Fruit fly (Drosophila melanogaster) whole organism, embryonic: ENCODE measurements around the gene AP-1-2beta.
A peak's percentile ranks its signal among the peaks of the same experiment; 100 is the strongest.

ENCODE experiments used
- Atf6 ChIP-seq: fragments of 200-800 bp; sonication (Bioruptor generic); IDR thresholded peaks from 2 replicates; pipeline ENCODE4 v1.3.6; 2022; ENCODE audit warnings: missing biosample characterization, missing genetic modification characterization
- Awh ChIP-seq: fragments of 200-800 bp; sonication (Bioruptor generic); IDR thresholded peaks from 2 replicates; pipeline ENCODE4, ENCODE4 v1.3.6; 2022; ENCODE audit warnings: missing biosample characterization, missing genetic modification characterization
- Bdp1 ChIP-seq: fragments of 200-800 bp; sonication (Bioruptor generic); optimal IDR thresholded peaks from 3 replicates; lab custom pipeline; 2016; ENCODE audit warnings: missing biosample characterization, missing genetic modification characterization
- CG10147 ChIP-seq: fragments of 200-800 bp; sonication (Bioruptor generic); optimal IDR thresholded peaks from 2 replicates; lab custom pipeline; 2019; ENCODE audit warnings: missing biosample characterization, mild to moderate bottlenecking, missing genetic modification characterization, moderate library complexity
- CG10462 ChIP-seq: fragments of 200-800 bp; sonication (Bioruptor generic); optimal IDR thresholded peaks from 2 replicates; lab custom pipeline; 2016; ENCODE audit warnings: missing biosample characterization, missing genetic modification characterization
- CG10959 ChIP-seq: fragments of 200-800 bp; sonication (Bioruptor generic); IDR thresholded peaks from 2 replicates; pipeline ENCODE4 v1.3.6; 2022; ENCODE audit warnings: missing biosample characterization, missing genetic modification characterization
- CG12299 ChIP-seq: fragments of 200-800 bp; sonication (Bioruptor generic); optimal IDR thresholded peaks from 2 replicates; lab custom pipeline; 2018; ENCODE audit warnings: missing biosample characterization, mild to moderate bottlenecking, missing genetic modification characterization
- CG13287 ChIP-seq: fragments of 200-800 bp; sonication (Bioruptor generic); IDR thresholded peaks from 2 replicates; pipeline ENCODE4 v1.3.6; 2022; ENCODE audit warnings: missing biosample characterization, missing genetic modification characterization; ENCODE audit not compliant: partially characterized antibody
- CG15696 ChIP-seq: fragments of 200-800 bp; sonication (Bioruptor generic); optimal IDR thresholded peaks from 2 replicates; lab custom pipeline; 2019; ENCODE audit warnings: missing biosample characterization, mild to moderate bottlenecking, missing genetic modification characterization, moderate library complexity
- CG16779 ChIP-seq: fragments of 200-800 bp; sonication (Bioruptor generic); IDR thresholded peaks from 2 replicates; pipeline ENCODE4 v1.3.6; 2022; ENCODE audit warnings: missing biosample characterization, missing genetic modification characterization
- CG16863 ChIP-seq: fragments of 200-800 bp; sonication (Bioruptor generic); optimal IDR thresholded peaks from 3 replicates; lab custom pipeline; 2016; ENCODE audit warnings: missing biosample characterization, missing genetic modification characterization
- CG17186 ChIP-seq: fragments of 200-800 bp; sonication (Bioruptor generic); optimal IDR thresholded peaks from 3 replicates; lab custom pipeline; 2017; ENCODE audit warnings: missing biosample characterization, missing genetic modification reagents, missing genetic modification characterization
- CG18262 ChIP-seq: fragments of 200-800 bp; optimal IDR thresholded peaks from 3 replicates; lab custom pipeline; 2019; ENCODE audit warnings: missing biosample characterization, mild to moderate bottlenecking, missing genetic modification characterization, moderate library complexity
- CG2116 ChIP-seq: fragments of 200-800 bp; sonication (Bioruptor generic); optimal IDR thresholded peaks from 3 replicates; lab custom pipeline; 2018; ENCODE audit warnings: missing biosample characterization, mild to moderate bottlenecking, missing genetic modification characterization
- CG31224 ChIP-seq: fragments of 200-800 bp; sonication (Bioruptor generic); IDR thresholded peaks from 2 replicates; pipeline ENCODE4 v1.3.6; 2022; ENCODE audit warnings: missing biosample characterization, missing genetic modification characterization
- CG31441 ChIP-seq: fragments of 200-800 bp; sonication (Bioruptor generic); IDR thresholded peaks from 2 replicates; pipeline ENCODE4 v1.3.6; 2022; ENCODE audit warnings: missing biosample characterization, missing genetic modification characterization
- CG32772 ChIP-seq: fragments of 200-800 bp; sonication (Bioruptor generic); IDR thresholded peaks from 2 replicates; pipeline ENCODE4 v1.3.6; 2022; ENCODE audit warnings: missing biosample characterization, missing genetic modification characterization
- CG3407 ChIP-seq: fragments of 200-800 bp; sonication (Bioruptor generic); optimal IDR thresholded peaks from 2 replicates; lab custom pipeline; 2018; ENCODE audit warnings: missing biosample characterization, mild to moderate bottlenecking, missing genetic modification characterization
- CG4424 ChIP-seq: fragments of 200-800 bp; sonication (Bioruptor generic); optimal IDR thresholded peaks from 3 replicates; lab custom pipeline; 2016; ENCODE audit warnings: missing biosample characterization, missing genetic modification characterization
- CG5180 ChIP-seq: fragments of 200-800 bp; sonication (Bioruptor generic); optimal IDR thresholded peaks from 3 replicates; lab custom pipeline; 2017; ENCODE audit warnings: missing biosample characterization, missing genetic modification characterization, mild to moderate bottlenecking, moderate library complexity, missing genetic modification reagents
- CG6683 ChIP-seq: fragments of 200-800 bp; sonication (Bioruptor generic); optimal IDR thresholded peaks from 2 replicates; lab custom pipeline; 2017; ENCODE audit warnings: missing biosample characterization, mild to moderate bottlenecking, missing genetic modification characterization, missing genetic modification reagents
- CG7357 ChIP-seq: fragments of 200-800 bp; sonication (Bioruptor generic); IDR thresholded peaks from 3 replicates; pipeline ENCODE4 v1.3.6; 2022; ENCODE audit warnings: missing biosample characterization, missing genetic modification characterization
- CG7786 ChIP-seq: fragments of 200-800 bp; sonication (Bioruptor generic); optimal IDR thresholded peaks from 2 replicates; lab custom pipeline; 2016; ENCODE audit warnings: missing biosample characterization, missing genetic modification characterization
- CG8359 ChIP-seq: fragments of 200-800 bp; sonication (Bioruptor generic); optimal IDR thresholded peaks from 2 replicates; lab custom pipeline; 2017; ENCODE audit warnings: missing biosample characterization, mild to moderate bottlenecking, missing genetic modification characterization, borderline replicate concordance
- CG9727 ChIP-seq: fragments of 200-800 bp; sonication (Bioruptor generic); optimal IDR thresholded peaks from 3 replicates; lab custom pipeline; 2017; ENCODE audit warnings: missing biosample characterization, mild to moderate bottlenecking, missing genetic modification characterization
- CTCF ChIP-seq: fragments of 200-800 bp; sonication (Bioruptor generic); optimal IDR thresholded peaks from 2 replicates; lab custom pipeline; 2017; ENCODE audit warnings: missing biosample characterization, mild to moderate bottlenecking, missing genetic modification characterization, moderate library complexity
- Drgx ChIP-seq: fragments of 200-800 bp; sonication (Bioruptor generic); IDR thresholded peaks from 2 replicates; pipeline ENCODE4 v1.3.6; 2022; ENCODE audit warnings: missing biosample characterization, missing genetic modification characterization
- ERR ChIP-seq: fragments of 200-800 bp; sonication (Bioruptor generic); optimal IDR thresholded peaks from 2 replicates; lab custom pipeline; 2016; ENCODE audit warnings: missing biosample characterization, missing genetic modification characterization
- Hr78 ChIP-seq, 2 experiments: fragments of 200-800 bp in 1 of 2; fragments of >200 bp in 1 of 2; sonication (Bioruptor generic) in 1 of 2; optimal IDR thresholded peaks; 2 replicates each; lab custom pipeline; 2017 to 2019; ENCODE audit warnings: missing biosample characterization in 2 of 2, missing genetic modification characterization in 2 of 2, mild to moderate bottlenecking in 1 of 2, moderate library complexity in 1 of 2
- Nf-YC ChIP-seq: fragments of 200-800 bp; optimal IDR thresholded peaks from 3 replicates; lab custom pipeline; 2019; ENCODE audit warnings: missing biosample characterization, mild to moderate bottlenecking, missing genetic modification characterization, moderate library complexity
- Poxn ChIP-seq: fragments of 200-800 bp; sonication (Bioruptor generic); IDR thresholded peaks from 2 replicates; pipeline ENCODE4 v1.3.6; 2022; ENCODE audit warnings: missing biosample characterization, missing genetic modification characterization
- Ssrp ChIP-seq: fragments of 200-800 bp; sonication (Bioruptor generic); optimal IDR thresholded peaks from 2 replicates; lab custom pipeline; 2018; ENCODE audit warnings: missing biosample characterization, mild to moderate bottlenecking, missing genetic modification characterization, moderate library complexity
- Usf ChIP-seq: fragments of 200-800 bp; sonication (Bioruptor generic); optimal IDR thresholded peaks from 2 replicates; lab custom pipeline; 2017; ENCODE audit warnings: missing genotype, missing biosample characterization, missing genetic modification characterization
- ara ChIP-seq: fragments of 200-800 bp; sonication (Bioruptor generic); IDR thresholded peaks from 2 replicates; pipeline ENCODE4 v1.3.6; 2022; ENCODE audit warnings: missing biosample characterization, missing genetic modification characterization
- btn ChIP-seq: fragments of 200-800 bp; sonication (Bioruptor generic); optimal IDR thresholded peaks from 2 replicates; lab custom pipeline; 2016; ENCODE audit warnings: missing biosample characterization, missing genetic modification characterization
- dm ChIP-seq: fragments of 200-800 bp; sonication (Bioruptor generic); optimal IDR thresholded peaks from 3 replicates; lab custom pipeline; 2016; ENCODE audit warnings: missing biosample characterization, missing genetic modification characterization
- esg ChIP-seq: fragments of 200-800 bp; sonication (Bioruptor generic); conservative IDR thresholded peaks from 2 replicates; pipeline ENCODE4 v1.3.6; 2022; ENCODE audit warnings: missing biosample characterization, missing genetic modification characterization
- eyg ChIP-seq: fragments of 200-800 bp; sonication (Bioruptor generic); optimal IDR thresholded peaks from 3 replicates; lab custom pipeline; 2016; ENCODE audit warnings: missing biosample characterization, missing genetic modification characterization
- fd3F ChIP-seq: fragments of 200-800 bp; sonication (Bioruptor generic); optimal IDR thresholded peaks from 2 replicates; lab custom pipeline; 2018; ENCODE audit warnings: missing biosample characterization, mild to moderate bottlenecking, missing genetic modification characterization, moderate library complexity
- fu2 ChIP-seq: fragments of 200-800 bp; sonication (Bioruptor generic); optimal IDR thresholded peaks from 2 replicates; lab custom pipeline; 2016; ENCODE audit warnings: missing biosample characterization, missing genetic modification characterization
- grn ChIP-seq: fragments of 200-800 bp; sonication (Bioruptor generic); optimal IDR thresholded peaks from 3 replicates; lab custom pipeline; 2017; ENCODE audit warnings: missing biosample characterization, missing genetic modification characterization
- gt ChIP-seq: fragments of 200-800 bp; sonication (Bioruptor generic); IDR thresholded peaks from 2 replicates; pipeline ENCODE4 v1.3.6; 2022; ENCODE audit warnings: missing biosample characterization, missing genetic modification characterization
- nau ChIP-seq: fragments of 200-800 bp; sonication (Bioruptor generic); optimal IDR thresholded peaks from 3 replicates; lab custom pipeline; 2017; ENCODE audit warnings: missing biosample characterization, mild to moderate bottlenecking, missing genetic modification characterization, missing genetic modification reagents
- otp ChIP-seq: fragments of 200-800 bp; sonication (Bioruptor generic); IDR thresholded peaks from 3 replicates; pipeline ENCODE4, ENCODE4 v1.3.6; 2022; ENCODE audit warnings: missing biosample characterization, missing genetic modification characterization
- pros ChIP-seq: fragments of 200-800 bp; sonication (Bioruptor generic); optimal IDR thresholded peaks from 3 replicates; lab custom pipeline; 2019; ENCODE audit warnings: missing biosample characterization, mild to moderate bottlenecking, missing genetic modification characterization, moderate library complexity
- trem ChIP-seq: fragments of 200-800 bp; optimal IDR thresholded peaks from 3 replicates; lab custom pipeline; 2019; ENCODE audit warnings: missing biosample characterization, mild to moderate bottlenecking, missing genetic modification characterization, moderate library complexity
- twi ChIP-seq: fragments of 200-800 bp; optimal IDR thresholded peaks from 2 replicates; lab custom pipeline; 2019; ENCODE audit warnings: missing biosample characterization, mild to moderate bottlenecking, missing genetic modification characterization, moderate library complexity
- tx ChIP-seq: fragments of 200-800 bp; sonication (Bioruptor generic); optimal IDR thresholded peaks from 2 replicates; lab custom pipeline; 2016; ENCODE audit warnings: missing biosample characterization, missing genetic modification characterization
- unpg ChIP-seq: fragments of 200-800 bp; sonication (Bioruptor generic); optimal IDR thresholded peaks from 3 replicates; lab custom pipeline; 2018; ENCODE audit warnings: missing biosample characterization, mild to moderate bottlenecking, missing genetic modification characterization, moderate library complexity
- zen ChIP-seq: fragments of 200-800 bp; sonication (Bioruptor generic); optimal IDR thresholded peaks from 3 replicates; lab custom pipeline; 2018; ENCODE audit warnings: missing biosample characterization, mild to moderate bottlenecking, missing genetic modification characterization, moderate library complexity

Gene AP-1-2beta

dm6 chrX:19692951-19693698 is 37.7 kb upstream of the AP-1-2beta start, which contains the start of gene Mer (continued):
- peak; percentile 85 for TF ChIP-seq CG9727 (GFP tag; lab: Kevin White, UChicago)
- TF ChIP-seq CG13287, result peak; percentile 53; the same call in 1 of the 2 replicates
- TF ChIP-seq CG17186 (GFP tag; lab: Kevin White, UChicago), result peak; percentile 46
- peak; percentile 66 for TF ChIP-seq CG10959
- TF ChIP-seq CG16863 (GFP tag; lab: Kevin White, UChicago), result peak; percentile 85
- peak; percentile 79 for TF ChIP-seq Awh (GFP tag; lab: Robert Waterston, UW)
- peak; percentile 77 for TF ChIP-seq eyg (GFP tag; lab: Kevin White, UChicago)
- TF ChIP-seq zen (tag; lab: Kevin White, UChicago), result peak; percentile 61
- peak; percentile 62 for TF ChIP-seq CG10462 (GFP tag; lab: Kevin White, UChicago)
- no peak for TF ChIP-seq Hr78 (GFP tag; optimal IDR thresholded peaks at IDR 0.05; lab: Kevin White, UChicago)
- TF ChIP-seq CG4424 (GFP tag; lab: Kevin White, UChicago), result peak; percentile 79
- peak; percentile 63 for TF ChIP-seq CG5180
- TF ChIP-seq Usf (GFP tag; lab: Kevin White, UChicago), result peak; percentile 57
- peak; percentile 92 for TF ChIP-seq Drgx
- TF ChIP-seq Ssrp (tag; lab: Kevin White, UChicago), result peak; percentile 69
- TF ChIP-seq CG7357 (GFP tag; lab: Robert Waterston, UW), result peak; percentile 69; the same call in 1 of the 3 replicates
- TF ChIP-seq twi (tag; lab: Kevin White, UChicago), result peak; percentile 62
- peak; percentile 49; the same call in 1 of the 2 replicates for TF ChIP-seq Poxn
- peak; percentile 47 for TF ChIP-seq CG3407 (GFP tag; lab: Kevin White, UChicago)
- TF ChIP-seq CG18262 (tag; lab: Kevin White, UChicago), result peak; percentile 84
- TF ChIP-seq CG31441 (GFP tag; lab: Robert Waterston, UW), result peak; percentile 81
- TF ChIP-seq dm (GFP tag; lab: Kevin White, UChicago), result peak; percentile 59
- TF ChIP-seq Atf6 (GFP tag; lab: Robert Waterston, UW), result peak; percentile 86
- peak; percentile 79 for TF ChIP-seq ERR (GFP tag; lab: Kevin White, UChicago)
- no peak for TF ChIP-seq nau (GFP tag; lab: Kevin White, UChicago)
- peak; percentile 54 for TF ChIP-seq CG8359 (GFP tag; lab: Kevin White, UChicago)
- peak; percentile 78 for TF ChIP-seq ara (GFP tag; lab: Robert Waterston, UW)
- peak; percentile 78 for TF ChIP-seq fu2 (GFP tag; lab: Kevin White, UChicago)
- no peak for TF ChIP-seq gt
- peak; percentile 84 for TF ChIP-seq CG12299
- TF ChIP-seq Nf-YC (tag; lab: Kevin White, UChicago), result peak; percentile 74
- TF ChIP-seq otp (GFP tag; lab: Robert Waterston, UW), result peak; percentile 76; the same call in 2 of the 3 replicates
- TF ChIP-seq CG7786 (GFP tag; lab: Kevin White, UChicago), result peak; percentile 81
- TF ChIP-seq CG32772 (GFP tag; lab: Robert Waterston, UW), result peak; percentile 68
- TF ChIP-seq btn (GFP tag; lab: Kevin White, UChicago), result peak; percentile 74
- TF ChIP-seq Bdp1 (GFP tag; lab: Kevin White, UChicago), result peak; percentile 73
- TF ChIP-seq pros (GFP tag; lab: Kevin White, UChicago), result no peak
- TF ChIP-seq CG6683, result peak; percentile 58
- peak; percentile 63 for TF ChIP-seq CG31224
- TF ChIP-seq unpg (GFP tag; lab: Kevin White, UChicago), result peak; percentile 90
- peak; percentile 86 for TF ChIP-seq trem (tag; lab: Kevin White, UChicago)
- TF ChIP-seq CTCF, result peak; percentile 12
- TF ChIP-seq tx, result peak; percentile 73
- TF ChIP-seq CG15696 (tag; lab: Kevin White, UChicago), result peak; percentile 68
- TF ChIP-seq CG2116, result peak; percentile 49
- TF ChIP-seq CG16779 (GFP tag; lab: Robert Waterston, UW), result 0 out of 2 replicates have a peak, but pooled peaks have one; percentile 27
- TF ChIP-seq esg (GFP tag; lab: Robert Waterston, UW), result peak; percentile 70
- no peak for TF ChIP-seq grn (GFP tag; lab: Kevin White, UChicago)
- peak; percentile 74 for TF ChIP-seq fd3F (GFP tag; lab: Kevin White, UChicago)
- TF ChIP-seq CG10147 (GFP tag; lab: Kevin White, UChicago), result peak; percentile 78
